Worm (Caenorhabditis elegans): ENCODE results near the gene srsx-17.

DNA sequence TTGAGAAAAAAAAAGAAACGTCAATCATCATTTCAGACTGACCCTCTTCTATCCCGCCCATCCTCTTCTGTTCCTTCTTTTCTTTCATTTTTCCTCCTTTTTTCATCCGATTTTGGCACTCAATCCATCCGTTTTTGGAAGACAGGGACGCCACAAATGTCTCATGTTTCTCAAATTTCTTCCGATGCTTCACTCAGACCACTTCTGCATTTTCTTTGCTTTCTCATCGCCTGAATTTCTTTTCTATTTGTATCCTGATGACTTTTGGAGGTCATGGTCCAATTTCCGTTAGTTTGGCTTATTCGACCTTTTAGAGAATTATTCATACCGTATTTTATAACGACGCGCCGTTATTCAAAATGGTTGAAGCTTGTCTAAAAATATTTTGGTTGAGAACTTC is 45.1 kb downstream of the srsx-17 start:
- TF ChIP-seq snpc-4 (tag; optimal IDR thresholded peaks at IDR 0.05) = no peak
- no peak for TF ChIP-seq skn-1 (tag; optimal IDR thresholded peaks at IDR 0.05)
- no peak for TF ChIP-seq pha-4 (tag; optimal IDR thresholded peaks at IDR 0.05)
- no peak for TF ChIP-seq daf-12 (tag; optimal IDR thresholded peaks at IDR 0.05)
- TF ChIP-seq fkh-10 (GFP tag; optimal IDR thresholded peaks at IDR 0.05) = no peak
- TF ChIP-seq ceh-28 (tag; optimal IDR thresholded peaks at IDR 0.05) = no peak
- no peak for TF ChIP-seq nhr-28 (tag; optimal IDR thresholded peaks at IDR 0.05)
- TF ChIP-seq nhr-237 (tag; optimal IDR thresholded peaks at IDR 0.05) = no peak
- TF ChIP-seq elt-1 (tag; optimal IDR thresholded peaks at IDR 0.05) = no peak
- TF ChIP-seq nhr-77 (tag; optimal IDR thresholded peaks at IDR 0.05) = no peak
- TF ChIP-seq pqm-1 (tag; optimal IDR thresholded peaks at IDR 0.05) = no peak
